Worm (Caenorhabditis elegans): ENCODE data around the gene gldi-6.

DNA sequence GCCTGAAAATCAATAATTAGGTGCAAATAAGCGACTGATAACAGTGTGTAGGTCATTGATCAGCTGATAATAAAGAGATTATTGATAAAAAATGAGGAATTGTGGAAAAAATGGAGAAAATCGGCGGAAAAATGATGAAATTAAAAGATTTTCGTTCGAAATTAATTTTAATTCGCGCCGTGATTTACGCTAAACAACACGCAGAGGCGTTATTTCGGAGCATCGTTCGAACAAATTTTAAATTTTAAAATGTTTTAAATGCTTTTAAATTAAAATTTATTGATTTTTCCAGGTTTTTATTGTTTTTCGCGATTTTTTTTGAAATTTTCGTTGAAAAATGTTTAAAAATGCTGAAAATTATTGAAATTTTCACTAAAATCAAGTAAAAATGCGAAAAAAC lies 52.6 kb downstream of the gldi-6 start, which contains the start of gene Y49F6B.9:
- no peak for TF ChIP-seq tlf-1 (GFP tag; optimal IDR thresholded peaks at IDR 0.05)
- TF ChIP-seq chd-7 (tag; optimal IDR thresholded peaks at IDR 0.05), result no peak
- TF ChIP-seq dpff-1 (tag; optimal IDR thresholded peaks at IDR 0.05), result no peak
- TF ChIP-seq hlh-26 (GFP tag; conservative IDR thresholded peaks at IDR 0.05), result no peak
- TF ChIP-seq F10E7.11 (tag; optimal IDR thresholded peaks at IDR 0.05), result no peak
- TF ChIP-seq nhr-90 (tag; optimal IDR thresholded peaks at IDR 0.05), result no peak
